Fruit fly (Drosophila melanogaster) whole organism, prepupa: ENCODE data around the gene UbcE2H.
A peak's percentile ranks its signal among the peaks of the same experiment; 100 is the strongest.

Experiments used
- CG10631 ChIP-seq: fragments of 200-800 bp; sonication (Bioruptor generic); optimal IDR thresholded peaks from 2 replicates; lab custom pipeline; 2016; ENCODE audit warnings: missing biosample characterization, missing genetic modification characterization
- CG1621 ChIP-seq: fragments of 200-800 bp; sonication (Bioruptor generic); optimal IDR thresholded peaks from 3 replicates; lab custom pipeline; 2018; ENCODE audit warnings: missing biosample characterization, mild to moderate bottlenecking, missing genetic modification characterization
- CG32006 ChIP-seq: fragments of 200-800 bp; sonication (Bioruptor generic); optimal IDR thresholded peaks from 3 replicates; lab custom pipeline; 2017; ENCODE audit warnings: missing biosample characterization, mild to moderate bottlenecking, missing genetic modification characterization
- Gug ChIP-seq: fragments of 200-800 bp; sonication (Bioruptor generic); IDR thresholded peaks from 2 replicates; pipeline ENCODE4 v1.3.6; 2022; ENCODE audit warnings: missing biosample characterization, missing genetic modification characterization
- Lpt ChIP-seq: fragments of 200-800 bp; sonication (Bioruptor generic); optimal IDR thresholded peaks from 3 replicates; lab custom pipeline; 2016; ENCODE audit warnings: missing biosample characterization, missing genetic modification characterization
- net ChIP-seq: fragments of 200-800 bp; sonication (Bioruptor generic); optimal IDR thresholded peaks from 3 replicates; lab custom pipeline; 2016; ENCODE audit warnings: missing biosample characterization, missing genetic modification characterization

- no peak for TF ChIP-seq Lpt
- no peak for TF ChIP-seq CG10631 (GFP tag; lab: Kevin White, UChicago)
- TF ChIP-seq CG1621 (tag; lab: Kevin White, UChicago): no peak
- peak; percentile 16 for TF ChIP-seq CG32006
- no peak for TF ChIP-seq net (GFP tag; lab: Kevin White, UChicago)
- no peak for TF ChIP-seq Gug
Observed at dm6 chrX:8092893-8093721, 757 bp downstream of the UbcE2H start.
